Fruit fly (Drosophila melanogaster) S2 (cell line): Measurements from ENCODE around the gene Acbp3.

Experiments
- CG8478 ChIP-seq: fragments of >200 bp; optimal IDR thresholded peaks from 2 replicates; lab custom pipeline; 2018
- CTCF ChIP-seq, 2 experiments: fragments of >200 bp; optimal IDR thresholded peaks; 2 replicates each; lab custom pipeline; 2018

dm6 chr3L:7128214-7129008, 2.3 kb upstream of the Acbp3 start, which contains the start of the genes Acbp4 and Acbp6:
- no peak for TF ChIP-seq CG8478 (lab: Kevin White, UChicago)
- TF ChIP-seq CTCF (optimal IDR thresholded peaks at IDR 0.05; lab: Kevin White, UChicago) = no peak
